Worm (Caenorhabditis elegans) whole organism, L2 larva: Measurements from ENCODE around the gene gar-1.

Experiments used
- Y55F3AM.14 ChIP-seq: fragments of 200-800 bp; sonication (Bioruptor generic); optimal IDR thresholded peaks from 2 replicates; lab custom pipeline; 2018; ENCODE audit warnings: mild to moderate bottlenecking, missing genetic modification characterization, missing compliant biosample characterization
- ZK546.5 ChIP-seq: sonication (generic microtip); optimal IDR thresholded peaks from 2 replicates; lab custom pipeline; 2017; ENCODE audit warnings: missing biosample characterization, missing genetic modification characterization
- aly-2 ChIP-seq: fragments of 150-350 bp; optimal IDR thresholded peaks from 2 replicates; lab custom pipeline; 2014; ENCODE audit warnings: missing biosample characterization, missing genetic modification characterization
- ama-1 ChIP-seq: fragments of 150-350 bp; optimal IDR thresholded peaks from 2 replicates; lab custom pipeline; 2018; ENCODE audit warnings: inconsistent platforms
- blmp-1 ChIP-seq: sonication (generic microtip); optimal IDR thresholded peaks from 2 replicates; lab custom pipeline; 2017; ENCODE audit warnings: missing genetic modification characterization, mild to moderate bottlenecking, missing compliant biosample characterization, antibody characterized with exemption, moderate library complexity; ENCODE audit not compliant: insufficient read depth
- ceh-82 ChIP-seq: fragments of 150-350 bp; optimal IDR thresholded peaks from 2 replicates; lab custom pipeline; 2014; ENCODE audit warnings: missing biosample characterization, missing genetic modification characterization
- crh-2 ChIP-seq: sonication (generic microtip); optimal IDR thresholded peaks from 2 replicates; lab custom pipeline; 2017; ENCODE audit warnings: missing biosample characterization, missing genetic modification characterization
- dmd-4 ChIP-seq: sonication (generic microtip); optimal IDR thresholded peaks from 2 replicates; lab custom pipeline; 2017; ENCODE audit warnings: missing biosample characterization, missing genetic modification characterization
- elt-1 ChIP-seq: fragments of 150-350 bp; optimal IDR thresholded peaks from 2 replicates; lab custom pipeline; 2014; ENCODE audit warnings: missing biosample characterization, missing genetic modification characterization
- elt-3 ChIP-seq: sonication (generic microtip); optimal IDR thresholded peaks from 2 replicates; lab custom pipeline; 2017; ENCODE audit warnings: missing biosample characterization, missing genetic modification characterization
- fos-1 ChIP-seq: fragments of 150-350 bp; optimal IDR thresholded peaks from 2 replicates; lab custom pipeline; 2014; ENCODE audit warnings: missing biosample characterization, missing genetic modification characterization
- lin-13 ChIP-seq: fragments of 150-350 bp; optimal IDR thresholded peaks from 2 replicates; lab custom pipeline; 2014; ENCODE audit warnings: missing biosample characterization, missing genetic modification reagents, missing genetic modification characterization
- lin-39 ChIP-seq: fragments of 150-350 bp; optimal IDR thresholded peaks from 2 replicates; lab custom pipeline; 2014; ENCODE audit warnings: missing biosample characterization, missing genetic modification reagents, missing genetic modification characterization
- lsy-2 ChIP-seq, 2 experiments: fragments of 150-350 bp in 1 of 2; sonication (generic microtip) in 1 of 2; optimal IDR thresholded peaks; 2 replicates each; lab custom pipeline; 2014 to 2017; ENCODE audit warnings: missing biosample characterization in 2 of 2, missing genetic modification characterization in 2 of 2
- mab-5 ChIP-seq: fragments of 150-350 bp; optimal IDR thresholded peaks from 2 replicates; lab custom pipeline; 2014; ENCODE audit warnings: missing biosample characterization, missing genetic modification characterization
- mbf-1 ChIP-seq: sonication (generic microtip); optimal IDR thresholded peaks from 2 replicates; lab custom pipeline; 2017; ENCODE audit warnings: missing biosample characterization, missing genetic modification characterization
- nhr-10 ChIP-seq: sonication (generic microtip); optimal IDR thresholded peaks from 2 replicates; lab custom pipeline; 2017; ENCODE audit warnings: missing biosample characterization, missing genetic modification characterization
- nhr-129 ChIP-seq: fragments of 150-350 bp; optimal IDR thresholded peaks from 2 replicates; lab custom pipeline; 2014; ENCODE audit warnings: missing biosample characterization, missing genetic modification characterization
- nhr-23 ChIP-seq: fragments of 150-350 bp; optimal IDR thresholded peaks from 2 replicates; lab custom pipeline; 2014; ENCODE audit warnings: missing biosample characterization, missing genetic modification reagents, missing genetic modification characterization
- nhr-237 ChIP-seq: fragments of 150-350 bp; optimal IDR thresholded peaks from 2 replicates; lab custom pipeline; 2014; ENCODE audit warnings: missing biosample characterization, missing genetic modification characterization
- nhr-25 ChIP-seq: fragments of 150-350 bp; sonication (generic microtip); optimal IDR thresholded peaks from 3 replicates; lab custom pipeline; 2014; ENCODE audit warnings: missing biosample characterization, missing genetic modification characterization
- nhr-6 ChIP-seq: fragments of 150-350 bp; optimal IDR thresholded peaks from 2 replicates; lab custom pipeline; 2014; ENCODE audit warnings: missing biosample characterization, missing genetic modification characterization
- nhr-77 ChIP-seq: fragments of 150-350 bp; optimal IDR thresholded peaks from 2 replicates; lab custom pipeline; 2014; ENCODE audit warnings: missing biosample characterization, missing genetic modification characterization
- sem-4 ChIP-seq: fragments of 150-350 bp; optimal IDR thresholded peaks from 2 replicates; lab custom pipeline; 2014; ENCODE audit warnings: missing biosample characterization, missing genetic modification reagents, missing genetic modification characterization
- skn-1 ChIP-seq: sonication (generic microtip); optimal IDR thresholded peaks from 2 replicates; lab custom pipeline; 2017; ENCODE audit warnings: missing biosample characterization, missing genetic modification characterization
- snpc-4 ChIP-seq: fragments of 150-350 bp; optimal IDR thresholded peaks from 2 replicates; lab custom pipeline; 2014; ENCODE audit warnings: missing biosample characterization, missing genetic modification characterization
- unc-39 ChIP-seq: fragments of 150-350 bp; optimal IDR thresholded peaks from 2 replicates; lab custom pipeline; 2014; ENCODE audit warnings: missing biosample characterization, missing genetic modification characterization
- unc-55 ChIP-seq: fragments of 150-350 bp; sonication (generic microtip); optimal IDR thresholded peaks from 3 replicates; lab custom pipeline; 2014; ENCODE audit warnings: missing biosample characterization, missing genetic modification reagents, missing genetic modification characterization
- unc-62 ChIP-seq: fragments of 150-350 bp; optimal IDR thresholded peaks from 2 replicates; lab custom pipeline; 2014; ENCODE audit warnings: missing biosample characterization, missing genetic modification reagents, missing genetic modification characterization
- zag-1 ChIP-seq: fragments of 150-350 bp; optimal IDR thresholded peaks from 2 replicates; lab custom pipeline; 2014; ENCODE audit warnings: missing biosample characterization, missing genetic modification characterization
- ztf-11 ChIP-seq: sonication (generic microtip); optimal IDR thresholded peaks from 2 replicates; lab custom pipeline; 2017; ENCODE audit warnings: missing biosample characterization, missing genetic modification characterization

The gar-1 gene

DNA sequence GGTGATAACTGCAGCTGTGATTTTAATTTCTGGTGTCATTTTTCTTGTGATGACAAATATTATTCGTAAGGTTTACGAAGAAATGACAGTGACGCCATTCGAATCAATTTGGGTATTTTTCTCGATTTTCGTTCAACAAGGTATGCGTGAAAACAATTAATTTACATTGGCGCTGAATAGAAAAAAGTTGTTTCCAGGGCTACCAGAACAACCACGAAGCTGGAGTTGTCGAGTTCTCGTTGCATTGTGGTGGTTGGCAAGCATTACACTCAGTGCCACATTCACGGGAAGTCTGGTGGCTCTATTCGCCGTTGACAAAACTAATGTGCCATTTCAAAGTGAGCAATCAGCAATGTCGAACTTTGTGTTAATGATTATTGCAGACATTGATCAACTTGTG lies 23.1 kb upstream of the gar-1 start:
- no peak for TF ChIP-seq crh-2 (tag; lab: Kevin White, UChicago)
- TF ChIP-seq mab-5 (tag; lab: Kevin White, UChicago) = no peak
- TF ChIP-seq lsy-2 (tag; optimal IDR thresholded peaks at IDR 0.05; lab: Kevin White, UChicago) = no peak
- TF ChIP-seq elt-1 (tag; lab: Kevin White, UChicago) = no peak
- TF ChIP-seq elt-3 (tag; lab: Kevin White, UChicago) = no peak
- TF ChIP-seq nhr-23 (tag; lab: Kevin White, UChicago) = no peak
- no peak for TF ChIP-seq snpc-4
- no peak for TF ChIP-seq sem-4
- no peak for TF ChIP-seq skn-1 (tag; lab: Kevin White, UChicago)
- TF ChIP-seq nhr-237 (tag; lab: Kevin White, UChicago) = no peak

ce11 chrX:6505662-6506061 lies 21.0 kb upstream of the gar-1 start, which contains the start of gene glr-8:
glr-8 (plus strand) TSS chrX:6505980.
- TF ChIP-seq snpc-4 = no peak
- no peak for TF ChIP-seq Y55F3AM.14
- TF ChIP-seq nhr-25 (tag; lab: Kevin White, UChicago) = no peak
- TF ChIP-seq unc-62 (GFP tag; lab: Kevin White, UChicago) = no peak
- TF ChIP-seq ama-1 (lab: Kevin White, UChicago) = no peak
- TF ChIP-seq ZK546.5 (tag; lab: Kevin White, UChicago) = no peak
- TF ChIP-seq unc-39 (tag; lab: Kevin White, UChicago) = no peak
- TF ChIP-seq nhr-237 (tag; lab: Kevin White, UChicago) = no peak
- no peak for TF ChIP-seq skn-1 (tag; lab: Kevin White, UChicago)
- no peak for TF ChIP-seq zag-1 (tag; lab: Kevin White, UChicago)
- TF ChIP-seq aly-2 = no peak
- no peak for TF ChIP-seq lsy-2 (tag; optimal IDR thresholded peaks at IDR 0.05; lab: Kevin White, UChicago)
- no peak for TF ChIP-seq ztf-11
- no peak for TF ChIP-seq lin-39 (tag; lab: Kevin White, UChicago)

- no peak for TF ChIP-seq elt-1 (tag; lab: Kevin White, UChicago)
- peak; percentile 51 for TF ChIP-seq nhr-129 (tag; lab: Kevin White, UChicago)
- TF ChIP-seq lsy-2 (tag; optimal IDR thresholded peaks at IDR 0.05; lab: Kevin White, UChicago) = peak in 1 of 2 experiments; percentile 33
- TF ChIP-seq unc-55 = peak; percentile 41
- peak; percentile 27 for TF ChIP-seq lin-13
- TF ChIP-seq ceh-82 (tag; lab: Kevin White, UChicago) = no peak
- no peak for TF ChIP-seq ama-1 (lab: Kevin White, UChicago)
- TF ChIP-seq zag-1 (tag; lab: Kevin White, UChicago) = no peak
- TF ChIP-seq nhr-6 (tag; lab: Kevin White, UChicago) = peak; percentile 5
- TF ChIP-seq, all 48 proteins: peak for 5
These were observed 20.3 kb upstream of the gar-1 start, which contains the start of gene cdf-1 for ce11 chrX:6505008-6505407. cdf-1 (minus strand) TSS chrX:6505143.

DNA sequence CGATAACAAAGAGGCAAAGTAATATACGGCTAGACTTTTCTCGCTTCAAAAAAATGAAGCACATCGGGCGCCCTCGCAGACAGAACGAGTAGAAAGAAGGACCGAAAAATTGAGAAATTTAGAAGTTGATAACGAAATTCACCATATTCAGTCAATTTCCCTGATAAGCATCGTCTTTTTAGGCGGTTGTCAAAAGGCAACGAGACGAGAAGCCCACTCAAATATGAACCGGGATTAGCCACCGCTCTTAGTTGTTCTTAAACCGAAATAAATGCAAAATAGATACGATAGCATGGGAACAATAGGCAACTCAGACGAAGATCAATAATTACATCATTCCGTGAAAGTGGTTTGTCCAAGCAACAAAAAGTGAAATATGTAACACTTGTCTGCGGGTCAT lies 18.5 kb upstream of the gar-1 start:
- TF ChIP-seq fos-1 (tag; lab: Kevin White, UChicago) = peak; percentile 20
- no peak for TF ChIP-seq nhr-6 (tag; lab: Kevin White, UChicago)

- TF ChIP-seq blmp-1 (tag; lab: Kevin White, UChicago) = no peak
- no peak for TF ChIP-seq nhr-10
- TF ChIP-seq nhr-77 (tag; lab: Kevin White, UChicago) = no peak
- TF ChIP-seq mbf-1 = no peak
These were observed 15.1 kb upstream of the gar-1 start, which contains the start of gene actl-1 for ce11 chrX:6499736-6500135. actl-1 (minus strand) TSS chrX:6499836.

DNA sequence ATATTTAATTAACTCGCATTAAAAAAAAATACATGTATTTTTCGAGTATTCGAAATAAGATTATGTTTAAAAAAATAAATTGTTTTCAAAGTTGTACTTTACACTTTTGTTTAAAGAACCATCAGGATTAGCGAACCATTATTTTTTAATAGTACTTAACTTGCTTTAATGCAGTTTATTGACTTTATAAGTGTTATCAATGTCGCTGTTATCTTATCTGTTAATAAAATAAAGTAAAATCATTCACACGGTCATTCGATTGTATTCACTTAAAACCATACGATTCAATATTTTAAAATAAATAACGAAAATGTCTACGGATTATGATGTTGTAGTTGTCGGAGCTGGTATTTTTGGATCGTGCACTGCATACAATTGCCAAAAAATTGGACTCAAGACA lies 8.1 kb downstream of the gar-1 start, which contains the start of gene C15B12.1:
C15B12.1 (plus strand) TSS at position 271 of the 400 bp plus-strand sequence.
- TF ChIP-seq dmd-4 (tag; lab: Kevin White, UChicago) = no peak
- peak; percentile 17 for TF ChIP-seq fos-1 (tag; lab: Kevin White, UChicago)
